Fruit fly (Drosophila melanogaster) whole organism, prepupa: ENCODE data around the gene CG13113.

Source experiments
- CG3032 ChIP-seq: fragments of 200-800 bp; optimal IDR thresholded peaks from 2 replicates; lab custom pipeline; 2019; ENCODE audit warnings: missing biosample characterization, mild to moderate bottlenecking, missing genetic modification characterization, moderate library complexity
- CG6276 ChIP-seq: fragments of 200-800 bp; sonication (Bioruptor generic); optimal IDR thresholded peaks from 2 replicates; lab custom pipeline; 2017; ENCODE audit warnings: missing biosample characterization, mild to moderate bottlenecking, missing genetic modification characterization
- cyc ChIP-seq: fragments of 200-800 bp; sonication (Bioruptor generic); optimal IDR thresholded peaks from 3 replicates; lab custom pipeline; 2016; ENCODE audit warnings: missing biosample characterization, missing genetic modification characterization
- spab ChIP-seq: fragments of 200-800 bp; sonication (Bioruptor generic); optimal IDR thresholded peaks from 2 replicates; lab custom pipeline; 2017; ENCODE audit warnings: missing biosample characterization, mild to moderate bottlenecking, missing genetic modification characterization, missing genetic modification reagents

DNA sequence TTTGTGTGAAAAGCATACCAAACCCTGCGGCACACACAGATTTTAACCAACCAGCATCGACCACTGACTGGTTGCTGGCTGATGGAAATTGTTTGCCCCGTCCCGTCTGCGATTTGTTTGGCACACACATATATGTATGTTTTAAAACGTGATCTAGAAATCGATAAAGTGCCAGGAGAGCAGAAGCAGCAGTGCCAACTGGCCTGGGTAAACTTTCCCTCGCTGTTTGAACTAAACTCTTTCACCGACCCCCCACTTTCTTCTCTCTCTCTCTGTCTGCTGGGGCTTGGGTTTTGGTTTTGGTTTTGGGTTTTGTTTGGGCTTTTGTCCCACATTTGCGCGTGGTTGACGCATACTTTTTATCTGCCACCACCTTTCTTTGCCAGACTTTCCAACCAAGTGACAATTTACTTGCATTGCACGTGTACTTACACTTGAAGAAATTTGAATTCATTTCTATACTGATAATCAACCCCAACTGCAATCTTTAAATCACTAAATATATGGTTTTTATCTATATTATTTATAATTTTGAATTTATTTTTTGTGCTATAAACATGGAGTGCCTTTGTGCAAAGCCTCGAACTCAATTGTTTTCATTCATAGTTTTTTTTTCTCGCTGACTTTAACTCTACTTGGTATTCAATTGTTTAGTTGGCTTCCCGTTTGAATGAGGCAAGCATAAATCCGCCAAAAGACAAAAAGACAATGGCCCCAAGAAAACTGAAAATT is 38.4 kb upstream of the CG13113 start:
- TF ChIP-seq CG6276 (GFP tag; lab: Kevin White, UChicago) (no peak), cyc (GFP tag; lab: Kevin White, UChicago) (peak; percentile 11), spab (GFP tag; lab: Kevin White, UChicago) (no peak), CG3032 (no peak)
